Worm (Caenorhabditis elegans): ENCODE results near the gene R09A8.1.

R09A8.1 gene

ce11 chrX:12637978-12638377 lies 24.4 kb downstream of the R09A8.1 start:
- TF ChIP-seq lsl-1 (GFP tag; optimal IDR thresholded peaks at IDR 0.05) (no peak), hsf-1 (GFP tag; IDR thresholded peaks at IDR 0.05) (no peak), ceh-40 (GFP tag; IDR thresholded peaks at IDR 0.05) (no peak), D2030.7 (GFP tag; IDR thresholded peaks at IDR 0.05) (no peak), F52B5.7 (tag; optimal IDR thresholded peaks at IDR 0.05) (no peak), aptf-2 (GFP tag; conservative IDR thresholded peaks at IDR 0.05) (no peak), snpc-4 (GFP tag; optimal IDR thresholded peaks at IDR 0.05) (no peak), snpc-4 (tag; optimal IDR thresholded peaks at IDR 0.05) (no peak), egrh-3 (GFP tag; IDR thresholded peaks at IDR 0.05) (no peak), ceh-58 (GFP tag; IDR thresholded peaks at IDR 0.05) (no peak)

ce11 chrX:12640459-12640858 lies 26.9 kb downstream of the R09A8.1 start, which contains the start of gene R09A8.5:
R09A8.5 (minus strand) TSS chrX:12640559.
- TF ChIP-seq sdz-38 (tag; optimal IDR thresholded peaks at IDR 0.05) (no peak), tlf-1 (GFP tag; optimal IDR thresholded peaks at IDR 0.05) (no peak), bed-2 (GFP tag; IDR thresholded peaks at IDR 0.05) (no peak), gei-17 (GFP tag; optimal IDR thresholded peaks at IDR 0.05) (no peak), B0035.1 (tag; optimal IDR thresholded peaks at IDR 0.05) (no peak), atf-7 (tag; optimal IDR thresholded peaks at IDR 0.05) (no peak), sptf-2 (GFP tag; optimal IDR thresholded peaks at IDR 0.05) (no peak), F22D6.2 (tag; optimal IDR thresholded peaks at IDR 0.05) (no peak), unc-130 (GFP tag; optimal IDR thresholded peaks at IDR 0.05) (no peak), ztf-28 (GFP tag; IDR thresholded peaks at IDR 0.05) (no peak), hlh-12 (tag; optimal IDR thresholded peaks at IDR 0.05) (no peak), dpff-1 (tag; optimal IDR thresholded peaks at IDR 0.05) (no peak), ZK185.1 (tag; optimal IDR thresholded peaks at IDR 0.05; ENCODE audit: poor library complexity, severe bottlenecking) (no peak), F10E7.11 (tag; optimal IDR thresholded peaks at IDR 0.05) (no peak), F37B4.10 (GFP tag; IDR thresholded peaks at IDR 0.05) (no peak), chd-7 (tag; optimal IDR thresholded peaks at IDR 0.05) (no peak), Y56A3A.18 (GFP tag; IDR thresholded peaks at IDR 0.05) (no peak), hrde-1 (tag; optimal IDR thresholded peaks at IDR 0.05; ENCODE audit: borderline replicate concordance) (no peak), attf-6 (GFP tag; IDR thresholded peaks at IDR 0.05) (no peak)

ce11 chrX:12640961-12641360 lies 27.4 kb downstream of the R09A8.1 start:
- no peak for TF ChIP-seq F57C9.4 (tag; optimal IDR thresholded peaks at IDR 0.05)

- TF ChIP-seq cebp-2 (GFP tag; IDR thresholded peaks at IDR 0.05) (no peak), attf-3 (GFP tag; conservative IDR thresholded peaks at IDR 0.05) (no peak), ztf-25 (GFP tag; IDR thresholded peaks at IDR 0.05) (no peak), hmg-1.2 (GFP tag; IDR thresholded peaks at IDR 0.05) (no peak), repo-1 (tag; optimal IDR thresholded peaks at IDR 0.05) (no peak), attf-6 (GFP tag; IDR thresholded peaks at IDR 0.05) (no peak), T26A5.8 (tag; optimal IDR thresholded peaks at IDR 0.05) (no peak), B0261.1 (tag; optimal IDR thresholded peaks at IDR 0.05) (no peak), fkh-3 (tag; optimal IDR thresholded peaks at IDR 0.05) (no peak), B0035.1 (tag; optimal IDR thresholded peaks at IDR 0.05) (no peak), snpc-1.1 (tag; optimal IDR thresholded peaks at IDR 0.05; ENCODE audit: insufficient read depth) (no peak), Y79H2A.3 (GFP tag; conservative IDR thresholded peaks at IDR 0.05) (no peak), him-1 (tag; optimal IDR thresholded peaks at IDR 0.05) (no peak), lin-54 (GFP tag; optimal IDR thresholded peaks at IDR 0.05) (no peak), madf-6 (GFP tag; IDR thresholded peaks at IDR 0.05) (no peak), Y56A3A.18 (GFP tag; IDR thresholded peaks at IDR 0.05) (no peak), aptf-2 (GFP tag; conservative IDR thresholded peaks at IDR 0.05) (no peak), C06A6.2 (GFP tag; conservative IDR thresholded peaks at IDR 0.05) (no peak), madf-8 (GFP tag; conservative IDR thresholded peaks at IDR 0.05) (no peak)
Measured at ce11 chrX:12642952-12643351, 29.4 kb downstream of the R09A8.1 start.
